Fruit fly (Drosophila melanogaster) whole organism, embryonic: ENCODE data around the gene CG3566.

Experiments used
- CG10267 ChIP-seq: fragments of 200-800 bp; sonication (Bioruptor generic); optimal IDR thresholded peaks from 2 replicates; lab custom pipeline; 2018; ENCODE audit warnings: missing biosample characterization, mild to moderate bottlenecking, missing genetic modification characterization, moderate library complexity
- CG11085 ChIP-seq: fragments of 200-800 bp; sonication (Bioruptor generic); IDR thresholded peaks from 2 replicates; pipeline ENCODE4 v1.3.6; 2022; ENCODE audit warnings: missing biosample characterization, missing genetic modification characterization
- CG11398 ChIP-seq: fragments of 200-800 bp; sonication (Bioruptor generic); optimal IDR thresholded peaks from 2 replicates; lab custom pipeline; 2016; ENCODE audit warnings: missing biosample characterization, missing genetic modification characterization
- CG11696 ChIP-seq: fragments of 200-800 bp; sonication (Bioruptor generic); IDR thresholded peaks from 2 replicates; pipeline ENCODE4 v1.3.6; 2022; ENCODE audit warnings: missing biosample characterization, missing genetic modification characterization
- CG1233 ChIP-seq: fragments of 200-800 bp; sonication (Bioruptor generic); optimal IDR thresholded peaks from 4 replicates; lab custom pipeline; 2018; ENCODE audit warnings: missing biosample characterization, mild to moderate bottlenecking, missing genetic modification characterization
- CG13424 ChIP-seq: fragments of 200-800 bp; sonication (Bioruptor generic); optimal IDR thresholded peaks from 2 replicates; lab custom pipeline; 2019; ENCODE audit warnings: missing biosample characterization, mild to moderate bottlenecking, missing genetic modification characterization, moderate library complexity
- CG13894 ChIP-seq: fragments of 200-800 bp; sonication (Bioruptor generic); optimal IDR thresholded peaks from 3 replicates; lab custom pipeline; 2018; ENCODE audit warnings: missing biosample characterization, mild to moderate bottlenecking, missing genetic modification characterization, moderate library complexity
- CG16813 ChIP-seq: fragments of 200-800 bp; sonication (Bioruptor generic); IDR thresholded peaks from 3 replicates; pipeline ENCODE4 v1.3.6; 2022; ENCODE audit warnings: missing biosample characterization, missing genetic modification characterization; ENCODE audit not compliant: partially characterized antibody
- CG2129 ChIP-seq: fragments of 200-800 bp; sonication (Bioruptor generic); IDR thresholded peaks from 2 replicates; pipeline ENCODE4 v1.3.6; 2022; ENCODE audit warnings: missing biosample characterization, missing genetic modification characterization; ENCODE audit not compliant: partially characterized antibody
- CG32532 ChIP-seq: fragments of 200-800 bp; sonication (Bioruptor generic); IDR thresholded peaks from 2 replicates; pipeline ENCODE4 v1.3.6; 2022; ENCODE audit warnings: missing biosample characterization, missing genetic modification characterization
- CG32772 ChIP-seq: fragments of 200-800 bp; sonication (Bioruptor generic); IDR thresholded peaks from 2 replicates; pipeline ENCODE4 v1.3.6; 2022; ENCODE audit warnings: missing biosample characterization, missing genetic modification characterization
- CG34224 ChIP-seq: fragments of 200-800 bp; sonication (Bioruptor generic); IDR thresholded peaks from 3 replicates; pipeline ENCODE4 v1.3.6; 2022; ENCODE audit warnings: missing biosample characterization, missing genetic modification characterization; ENCODE audit not compliant: partially characterized antibody
- CG3726 ChIP-seq: fragments of 200-800 bp; sonication (Bioruptor generic); IDR thresholded peaks from 3 replicates; pipeline ENCODE4, ENCODE4 v1.3.6; 2022; ENCODE audit warnings: missing biosample characterization, missing genetic modification characterization
- CG3995 ChIP-seq: fragments of 200-800 bp; sonication (Bioruptor generic); optimal IDR thresholded peaks from 3 replicates; lab custom pipeline; 2016; ENCODE audit warnings: missing biosample characterization, missing genetic modification characterization
- CG4854 ChIP-seq: fragments of 200-800 bp; sonication (Bioruptor generic); optimal IDR thresholded peaks from 2 replicates; lab custom pipeline; 2016; ENCODE audit warnings: missing biosample characterization, missing genetic modification characterization, inconsistent platforms
- CG6683 ChIP-seq: fragments of 200-800 bp; sonication (Bioruptor generic); optimal IDR thresholded peaks from 2 replicates; lab custom pipeline; 2017; ENCODE audit warnings: missing biosample characterization, mild to moderate bottlenecking, missing genetic modification characterization, missing genetic modification reagents
- CG6765 ChIP-seq: fragments of 200-800 bp; sonication (Bioruptor generic); optimal IDR thresholded peaks from 3 replicates; lab custom pipeline; 2017; ENCODE audit warnings: missing biosample characterization, mild to moderate bottlenecking, missing genetic modification characterization
- CG7556 ChIP-seq: fragments of 200-800 bp; sonication (Bioruptor generic); optimal IDR thresholded peaks from 2 replicates; lab custom pipeline; 2017; ENCODE audit warnings: missing biosample characterization, mild to moderate bottlenecking, missing genetic modification characterization
- CG8089 ChIP-seq: fragments of 200-800 bp; sonication (Bioruptor generic); optimal IDR thresholded peaks from 3 replicates; lab custom pipeline; 2016; ENCODE audit warnings: missing biosample characterization, missing genetic modification characterization
- CG8765 ChIP-seq: fragments of 200-800 bp; sonication (Bioruptor generic); IDR thresholded peaks from 2 replicates; pipeline ENCODE4 v1.3.6; 2022; ENCODE audit warnings: missing biosample characterization, missing genetic modification characterization
- CG9797 ChIP-seq: fragments of 200-800 bp; sonication (Bioruptor generic); optimal IDR thresholded peaks from 3 replicates; lab custom pipeline; 2018; ENCODE audit warnings: missing biosample characterization, mild to moderate bottlenecking, missing genetic modification characterization
- CG9876 ChIP-seq: fragments of 200-800 bp; sonication (Bioruptor generic); optimal IDR thresholded peaks from 2 replicates; lab custom pipeline; 2016; ENCODE audit warnings: missing biosample characterization, missing genetic modification characterization
- CHES-1-like ChIP-seq: fragments of 200-800 bp; sonication (Bioruptor generic); optimal IDR thresholded peaks from 2 replicates; lab custom pipeline; 2016; ENCODE audit warnings: missing biosample characterization, missing genetic modification characterization
- CoRest ChIP-seq: fragments of 200-800 bp; sonication (Bioruptor generic); optimal IDR thresholded peaks from 3 replicates; lab custom pipeline; 2018; ENCODE audit warnings: missing biosample characterization, mild to moderate bottlenecking, missing genetic modification characterization, moderate library complexity
- Dek ChIP-seq: fragments of 200-800 bp; sonication (Bioruptor generic); optimal IDR thresholded peaks from 3 replicates; lab custom pipeline; 2019; ENCODE audit warnings: missing biosample characterization, mild to moderate bottlenecking, missing genetic modification characterization, moderate library complexity
- Doc2 ChIP-seq: fragments of 200-800 bp; sonication (Bioruptor generic); IDR thresholded peaks from 2 replicates; pipeline ENCODE4 v1.3.6; 2022; ENCODE audit warnings: missing biosample characterization, missing genetic modification characterization
- Dp ChIP-seq: fragments of 200-800 bp; sonication (Bioruptor generic); optimal IDR thresholded peaks from 2 replicates; lab custom pipeline; 2018; ENCODE audit warnings: missing biosample characterization, mild to moderate bottlenecking, missing genetic modification characterization, moderate library complexity
- Dref ChIP-seq: fragments of 200-800 bp; sonication (Bioruptor generic); IDR thresholded peaks from 2 replicates; pipeline ENCODE4 v1.3.6; 2022; ENCODE audit warnings: missing biosample characterization, missing genetic modification characterization
- Eip74EF ChIP-seq, 2 experiments: fragments of 200-800 bp in 1 of 2; fragments of >200 bp in 1 of 2; sonication (Bioruptor generic) in 1 of 2; optimal IDR thresholded peaks; 2 replicates each; lab custom pipeline; 2017 to 2019; ENCODE audit warnings: missing biosample characterization in 2 of 2, missing genetic modification characterization in 2 of 2, mild to moderate bottlenecking in 1 of 2, moderate library complexity in 1 of 2
- Hey ChIP-seq: fragments of 200-800 bp; sonication (Bioruptor generic); optimal IDR thresholded peaks from 3 replicates; lab custom pipeline; 2018; ENCODE audit warnings: missing biosample characterization, mild to moderate bottlenecking, missing genetic modification characterization
- Sox102F ChIP-seq: fragments of 200-800 bp; sonication (Bioruptor generic); optimal IDR thresholded peaks from 2 replicates; lab custom pipeline; 2018; ENCODE audit warnings: missing biosample characterization, mild to moderate bottlenecking, missing genetic modification characterization, moderate library complexity
- ap ChIP-seq: fragments of 200-800 bp; sonication (Bioruptor generic); IDR thresholded peaks from 2 replicates; pipeline ENCODE4 v1.3.6; 2022; ENCODE audit warnings: missing biosample characterization, missing genetic modification characterization
- chm ChIP-seq: fragments of 200-800 bp; sonication (Bioruptor generic); IDR thresholded peaks from 2 replicates; pipeline ENCODE4 v1.3.6; 2022; ENCODE audit warnings: missing biosample characterization, missing genetic modification characterization
- emc ChIP-seq: fragments of 200-800 bp; sonication (Bioruptor generic); optimal IDR thresholded peaks from 2 replicates; lab custom pipeline; 2016; ENCODE audit warnings: missing biosample characterization, missing genetic modification characterization
- ems ChIP-seq: fragments of 200-800 bp; sonication (Bioruptor generic); optimal IDR thresholded peaks from 3 replicates; lab custom pipeline; 2016; ENCODE audit warnings: missing biosample characterization, missing genetic modification characterization
- esg ChIP-seq: fragments of 200-800 bp; sonication (Bioruptor generic); conservative IDR thresholded peaks from 2 replicates; pipeline ENCODE4 v1.3.6; 2022; ENCODE audit warnings: missing biosample characterization, missing genetic modification characterization
- eyg ChIP-seq: fragments of 200-800 bp; sonication (Bioruptor generic); optimal IDR thresholded peaks from 3 replicates; lab custom pipeline; 2016; ENCODE audit warnings: missing biosample characterization, missing genetic modification characterization
- fd64A ChIP-seq: fragments of 200-800 bp; sonication (Bioruptor generic); optimal IDR thresholded peaks from 3 replicates; lab custom pipeline; 2018; ENCODE audit warnings: missing biosample characterization, mild to moderate bottlenecking, missing genetic modification characterization
- fru ChIP-seq: fragments of >200 bp; optimal IDR thresholded peaks from 2 replicates; lab custom pipeline; 2017
- ftz-f1 ChIP-seq: fragments of 200-800 bp; sonication (Bioruptor generic); optimal IDR thresholded peaks from 2 replicates; lab custom pipeline; 2016; ENCODE audit warnings: missing biosample characterization, missing genetic modification characterization
- gcm ChIP-seq: fragments of 200-800 bp; sonication (Bioruptor generic); optimal IDR thresholded peaks from 2 replicates; lab custom pipeline; 2019; ENCODE audit warnings: missing biosample characterization, mild to moderate bottlenecking, missing genetic modification characterization, moderate library complexity
- hbn ChIP-seq: fragments of 200-800 bp; sonication (Bioruptor generic); IDR thresholded peaks from 2 replicates; pipeline ENCODE4 v1.3.6; 2022; ENCODE audit warnings: missing biosample characterization, missing genetic modification characterization; ENCODE audit not compliant: partially characterized antibody
- nau ChIP-seq: fragments of 200-800 bp; sonication (Bioruptor generic); optimal IDR thresholded peaks from 3 replicates; lab custom pipeline; 2017; ENCODE audit warnings: missing biosample characterization, mild to moderate bottlenecking, missing genetic modification characterization, missing genetic modification reagents
- pfk ChIP-seq: fragments of 200-800 bp; sonication (Bioruptor generic); optimal IDR thresholded peaks from 2 replicates; lab custom pipeline; 2018; ENCODE audit warnings: missing biosample characterization, mild to moderate bottlenecking, missing genetic modification characterization, moderate library complexity
- salm ChIP-seq: fragments of 200-800 bp; sonication (Bioruptor generic); optimal IDR thresholded peaks from 2 replicates; lab custom pipeline; 2018; ENCODE audit warnings: missing biosample characterization, mild to moderate bottlenecking, missing genetic modification characterization
- scrt ChIP-seq: fragments of 200-800 bp; sonication (Bioruptor generic); optimal IDR thresholded peaks from 2 replicates; lab custom pipeline; 2018; ENCODE audit warnings: missing biosample characterization, mild to moderate bottlenecking, missing genetic modification characterization, moderate library complexity
- seq ChIP-seq: fragments of 200-800 bp; sonication (Bioruptor generic); IDR thresholded peaks from 2 replicates; pipeline ENCODE4 v1.3.6; 2022; ENCODE audit warnings: missing biosample characterization, missing genetic modification characterization
- sisA ChIP-seq: fragments of 200-800 bp; sonication (Bioruptor generic); IDR thresholded peaks from 2 replicates; pipeline ENCODE4 v1.3.6; 2022; ENCODE audit warnings: missing biosample characterization, missing genetic modification characterization
- stwl ChIP-seq: fragments of 200-800 bp; sonication (Bioruptor generic); optimal IDR thresholded peaks from 3 replicates; lab custom pipeline; 2018; ENCODE audit warnings: missing biosample characterization, mild to moderate bottlenecking, missing genetic modification characterization, moderate library complexity
- trh ChIP-seq: fragments of 200-800 bp; sonication (Bioruptor generic); optimal IDR thresholded peaks from 2 replicates; lab custom pipeline; 2016; ENCODE audit warnings: missing biosample characterization, missing genetic modification characterization
- ttk ChIP-seq: fragments of 200-800 bp; sonication (Bioruptor generic); IDR thresholded peaks from 2 replicates; pipeline ENCODE4 v2.1.2; 2022; ENCODE audit warnings: missing biosample characterization, missing genetic modification characterization
- zf30C ChIP-seq: fragments of 200-800 bp; sonication (Bioruptor generic); optimal IDR thresholded peaks from 3 replicates; lab custom pipeline; 2018; ENCODE audit warnings: missing biosample characterization, mild to moderate bottlenecking, missing genetic modification characterization

CG3566 gene

dm6 chrX:6301052-6301451 is 24.5 kb upstream of the CG3566 start, which contains the start of gene CG12219:
TSS of gene CG12219 (minus strand) at chrX:6301285.
- TF ChIP-seq CG4854 (no peak), stwl (peak; percentile 74), esg (GFP tag; lab: Robert Waterston, UW) (no peak), gcm (GFP tag; lab: Kevin White, UChicago) (no peak), pfk (GFP tag; lab: Kevin White, UChicago) (no peak), ems (no peak), CG9797 (GFP tag; lab: Kevin White, UChicago) (peak; percentile 75), nau (no peak), CG11398 (GFP tag; lab: Kevin White, UChicago) (no peak), CG10267 (tag; lab: Kevin White, UChicago) (peak; percentile 13), sisA (GFP tag; lab: Robert Waterston, UW) (no peak), Eip74EF (GFP tag; optimal IDR thresholded peaks at IDR 0.05; lab: Kevin White, UChicago) (no peak), Dref (GFP tag; lab: Robert Waterston, UW) (peak; percentile 68), ftz-f1 (no peak), ap (no peak), seq (no peak), CG11696 (no peak), fd64A (GFP tag; lab: Kevin White, UChicago) (no peak), CG32772 (no peak), Dp (GFP tag; lab: Kevin White, UChicago) (peak; percentile 60), CG3726 (GFP tag; lab: Robert Waterston, UW) (no peak), chm (no peak), trh (no peak), CG8089 (GFP tag; lab: Kevin White, UChicago) (no peak), Hey (no peak), CG11085 (GFP tag; lab: Robert Waterston, UW) (no peak), CG13424 (tag; lab: Kevin White, UChicago) (no peak), CG6765 (no peak), Dek (tag; lab: Kevin White, UChicago) (no peak), zf30C (GFP tag; lab: Kevin White, UChicago) (no peak), CHES-1-like (GFP tag; lab: Kevin White, UChicago) (no peak), CG2129 (GFP tag; lab: Robert Waterston, UW) (peak; percentile 27; the same call in 1 of the 2 replicates), salm (no peak), CG16813 (GFP tag; lab: Robert Waterston, UW) (peak; percentile 42; the same call in 2 of the 3 replicates), ttk (GFP tag; lab: Robert Waterston, UW) (no peak), CG32532 (no peak), CG13894 (tag; lab: Kevin White, UChicago) (no peak), Doc2 (GFP tag; lab: Robert Waterston, UW) (no peak), eyg (GFP tag; lab: Kevin White, UChicago) (no peak), Sox102F (GFP tag; lab: Kevin White, UChicago) (no peak), CoRest (tag; lab: Kevin White, UChicago) (peak; percentile 7), CG1233 (no peak), CG7556 (GFP tag; lab: Kevin White, UChicago) (no peak), emc (GFP tag; lab: Kevin White, UChicago) (no peak), CG6683 (GFP tag; lab: Kevin White, UChicago) (no peak), CG9876 (GFP tag; lab: Kevin White, UChicago) (no peak), hbn (GFP tag; lab: Robert Waterston, UW) (peak; percentile 65), fru (lab: Kevin White, UChicago) (no peak), CG3995 (GFP tag; lab: Kevin White, UChicago) (no peak), scrt (GFP tag; lab: Kevin White, UChicago) (no peak), CG34224 (peak; percentile 73), CG8765 (GFP tag; lab: Robert Waterston, UW) (no peak)
